Worm (Caenorhabditis elegans) whole organism, midembryonic: ENCODE data around the gene unc-104.

Source experiments
- T22C8.4 ChIP-seq: fragments of 200-800 bp; sonication (Bioruptor generic); IDR thresholded peaks from 2 replicates; pipeline ENCODE4 v1.3.6; 2022; ENCODE audit warnings: missing genetic modification characterization, missing compliant biosample characterization
- cog-1 ChIP-seq: sonication (generic microtip); optimal IDR thresholded peaks from 2 replicates; lab custom pipeline; 2016; ENCODE audit warnings: missing genetic modification characterization, missing compliant biosample characterization
- klf-2 ChIP-seq: fragments of 200-800 bp; sonication (Bioruptor generic); conservative IDR thresholded peaks from 2 replicates; pipeline ENCODE4 v1.3.6; 2022; ENCODE audit warnings: missing genetic modification reagents, missing genetic modification characterization, missing compliant biosample characterization
- ref-1 ChIP-seq: fragments of 200-800 bp; sonication (Bioruptor generic); conservative IDR thresholded peaks from 2 replicates; pipeline ENCODE4 v1.3.6; 2022; ENCODE audit warnings: missing genetic modification reagents, missing genetic modification characterization, missing compliant biosample characterization
- tab-1 ChIP-seq: fragments of 200-800 bp; sonication (Bioruptor generic); IDR thresholded peaks from 2 replicates; pipeline ENCODE4 v1.3.6; 2022; ENCODE audit warnings: missing genetic modification characterization, missing compliant biosample characterization

ce11 chrII:6955084-6955697 is 39.6 kb upstream of the unc-104 start:
- no peak for TF ChIP-seq ref-1
- TF ChIP-seq klf-2, result no peak
- TF ChIP-seq T22C8.4 (GFP tag; lab: Robert Waterston, UW), result no peak
- TF ChIP-seq cog-1 (tag; lab: Kevin White, UChicago), result no peak
- TF ChIP-seq tab-1 (GFP tag; lab: Robert Waterston, UW), result no peak
